Fruit fly (Drosophila melanogaster) whole organism, embryonic: Measurements from ENCODE around the gene Chro.

Experiments used
- Aef1 ChIP-seq: fragments of 200-800 bp; sonication (Bioruptor generic); IDR thresholded peaks from 3 replicates; pipeline ENCODE4 v1.3.6; 2022; ENCODE audit warnings: missing biosample characterization, missing genetic modification characterization
- CG1024 ChIP-seq: fragments of 200-800 bp; sonication (Bioruptor generic); IDR thresholded peaks from 2 replicates; pipeline ENCODE4 v1.3.6; 2022; ENCODE audit warnings: missing biosample characterization, missing genetic modification characterization
- CG10274 ChIP-seq: fragments of 200-800 bp; sonication (Bioruptor generic); optimal IDR thresholded peaks from 3 replicates; lab custom pipeline; 2017; ENCODE audit warnings: missing biosample characterization, mild to moderate bottlenecking, missing genetic modification characterization
- CG11456 ChIP-seq: fragments of 200-800 bp; sonication (Bioruptor generic); IDR thresholded peaks from 3 replicates; pipeline ENCODE4 v1.3.6; 2022; ENCODE audit warnings: missing biosample characterization, missing genetic modification characterization
- CG11504 ChIP-seq: fragments of 200-800 bp; sonication (Bioruptor generic); optimal IDR thresholded peaks from 3 replicates; lab custom pipeline; 2019; ENCODE audit warnings: missing biosample characterization, mild to moderate bottlenecking, missing genetic modification characterization, moderate library complexity
- CG11723 ChIP-seq: fragments of 200-800 bp; sonication (Bioruptor generic); optimal IDR thresholded peaks from 2 replicates; lab custom pipeline; 2017; ENCODE audit warnings: missing biosample characterization, mild to moderate bottlenecking, missing genetic modification characterization
- CG14965 ChIP-seq: fragments of 200-800 bp; sonication (Bioruptor generic); optimal IDR thresholded peaks from 2 replicates; lab custom pipeline; 2016; ENCODE audit warnings: missing biosample characterization, missing genetic modification characterization, borderline replicate concordance
- CG15011 ChIP-seq: fragments of 200-800 bp; sonication (Bioruptor generic); optimal IDR thresholded peaks from 3 replicates; lab custom pipeline; 2018; ENCODE audit warnings: missing biosample characterization, mild to moderate bottlenecking, missing genetic modification characterization
- CG16813 ChIP-seq: fragments of 200-800 bp; sonication (Bioruptor generic); IDR thresholded peaks from 3 replicates; pipeline ENCODE4 v1.3.6; 2022; ENCODE audit warnings: missing biosample characterization, missing genetic modification characterization; ENCODE audit not compliant: partially characterized antibody
- CG17328 ChIP-seq: fragments of 200-800 bp; sonication (Bioruptor generic); IDR thresholded peaks from 2 replicates; pipeline ENCODE4 v1.3.6; 2022; ENCODE audit warnings: missing biosample characterization, missing genetic modification characterization
- CG17912 ChIP-seq: fragments of 200-800 bp; sonication (Bioruptor generic); optimal IDR thresholded peaks from 2 replicates; lab custom pipeline; 2018; ENCODE audit warnings: missing biosample characterization, mild to moderate bottlenecking, missing genetic modification characterization
- CG1832 ChIP-seq: fragments of 200-800 bp; sonication (Bioruptor generic); optimal IDR thresholded peaks from 2 replicates; lab custom pipeline; 2017; ENCODE audit warnings: missing biosample characterization, mild to moderate bottlenecking, missing genetic modification characterization, inconsistent platforms
- CG30020 ChIP-seq: fragments of 200-800 bp; optimal IDR thresholded peaks from 2 replicates; lab custom pipeline; 2019; ENCODE audit warnings: missing biosample characterization, mild to moderate bottlenecking, missing genetic modification characterization, moderate library complexity
- CG32767 ChIP-seq: fragments of 200-800 bp; sonication (Bioruptor generic); IDR thresholded peaks from 2 replicates; pipeline ENCODE4 v1.3.6; 2022; ENCODE audit warnings: missing biosample characterization, missing genetic modification characterization
- CG4404 ChIP-seq: fragments of 200-800 bp; sonication (Bioruptor generic); IDR thresholded peaks from 2 replicates; pipeline ENCODE4 v1.3.6; 2022; ENCODE audit warnings: missing biosample characterization, missing genetic modification characterization
- CG4730 ChIP-seq: fragments of 200-800 bp; sonication (Bioruptor generic); IDR thresholded peaks from 2 replicates; pipeline ENCODE4 v1.3.6; 2022; ENCODE audit warnings: missing biosample characterization, missing genetic modification characterization
- CG6689 ChIP-seq: fragments of 200-800 bp; sonication (Bioruptor generic); IDR thresholded peaks from 2 replicates; pipeline ENCODE4 v1.3.6; 2022; ENCODE audit warnings: missing biosample characterization, missing genetic modification characterization
- CG7357 ChIP-seq: fragments of 200-800 bp; sonication (Bioruptor generic); IDR thresholded peaks from 3 replicates; pipeline ENCODE4 v1.3.6; 2022; ENCODE audit warnings: missing biosample characterization, missing genetic modification characterization
- CG8281 ChIP-seq: fragments of 200-800 bp; sonication (Bioruptor generic); optimal IDR thresholded peaks from 2 replicates; lab custom pipeline; 2018; ENCODE audit warnings: missing biosample characterization, mild to moderate bottlenecking, missing genetic modification characterization, moderate library complexity
- CG8478 ChIP-seq: fragments of >200 bp; optimal IDR thresholded peaks from 2 replicates; lab custom pipeline; 2018
- Chrac-16 ChIP-seq: fragments of 200-800 bp; sonication (Bioruptor generic); optimal IDR thresholded peaks from 3 replicates; lab custom pipeline; 2016; ENCODE audit warnings: missing biosample characterization, missing genetic modification characterization
- Doc2 ChIP-seq: fragments of 200-800 bp; sonication (Bioruptor generic); IDR thresholded peaks from 2 replicates; pipeline ENCODE4 v1.3.6; 2022; ENCODE audit warnings: missing biosample characterization, missing genetic modification characterization
- ERR ChIP-seq: fragments of 200-800 bp; sonication (Bioruptor generic); optimal IDR thresholded peaks from 2 replicates; lab custom pipeline; 2016; ENCODE audit warnings: missing biosample characterization, missing genetic modification characterization
- Fer1 ChIP-seq: fragments of 200-800 bp; sonication (Bioruptor generic); optimal IDR thresholded peaks from 2 replicates; lab custom pipeline; 2017; ENCODE audit warnings: missing biosample characterization, mild to moderate bottlenecking, missing genetic modification characterization
- HLH54F ChIP-seq: fragments of 200-800 bp; sonication (Bioruptor generic); optimal IDR thresholded peaks from 3 replicates; lab custom pipeline; 2016; ENCODE audit warnings: missing biosample characterization, missing genetic modification characterization
- Myb ChIP-seq: fragments of 200-800 bp; sonication (Bioruptor generic); optimal IDR thresholded peaks from 2 replicates; lab custom pipeline; 2016; ENCODE audit warnings: missing biosample characterization, missing genetic modification characterization
- Pdp1 ChIP-seq, 2 experiments: fragments of 200-800 bp; sonication (Bioruptor generic); optimal IDR thresholded peaks; 3 replicates each; lab custom pipeline; 2016; ENCODE audit warnings: missing biosample characterization in 2 of 2, missing genetic modification characterization in 2 of 2, mild to moderate bottlenecking in 1 of 2, moderate library complexity in 1 of 2
- ab ChIP-seq: fragments of 200-800 bp; sonication (Bioruptor generic); optimal IDR thresholded peaks from 2 replicates; lab custom pipeline; 2016; ENCODE audit warnings: missing biosample characterization, missing genetic modification characterization
- az2 ChIP-seq: fragments of 200-800 bp; sonication (Bioruptor generic); optimal IDR thresholded peaks from 3 replicates; lab custom pipeline; 2016; ENCODE audit warnings: missing biosample characterization, missing genetic modification characterization
- cas ChIP-seq: fragments of 200-800 bp; sonication (Bioruptor generic); IDR thresholded peaks from 2 replicates; pipeline ENCODE4 v1.3.6; 2022; ENCODE audit warnings: missing biosample characterization, missing genetic modification characterization
- crol ChIP-seq: fragments of 200-800 bp; sonication (Bioruptor generic); IDR thresholded peaks from 2 replicates; pipeline ENCODE4 v1.3.6; 2022; ENCODE audit warnings: missing biosample characterization, missing genetic modification characterization
- dan ChIP-seq: fragments of 200-800 bp; sonication (Bioruptor generic); IDR thresholded peaks from 2 replicates; pipeline ENCODE4 v1.3.6; 2022; ENCODE audit warnings: missing biosample characterization, missing genetic modification characterization
- gro ChIP-seq: fragments of 200-800 bp; sonication (Bioruptor generic); optimal IDR thresholded peaks from 2 replicates; lab custom pipeline; 2016; ENCODE audit warnings: missing biosample characterization, missing genetic modification characterization
- gsb-n ChIP-seq: fragments of 200-800 bp; sonication (Bioruptor generic); optimal IDR thresholded peaks from 3 replicates; lab custom pipeline; 2018; ENCODE audit warnings: missing biosample characterization, mild to moderate bottlenecking, missing genetic modification characterization
- ham ChIP-seq: fragments of 200-800 bp; sonication (Bioruptor generic); IDR thresholded peaks from 2 replicates; pipeline ENCODE4 v1.3.6; 2022; ENCODE audit warnings: missing biosample characterization, missing genetic modification characterization
- inv ChIP-seq: fragments of 200-800 bp; sonication (Bioruptor generic); IDR thresholded peaks from 2 replicates; pipeline ENCODE4 v1.3.6; 2022; ENCODE audit warnings: missing biosample characterization, missing genetic modification characterization; ENCODE audit not compliant: partially characterized antibody
- kni ChIP-seq: fragments of 200-800 bp; sonication (Bioruptor generic); optimal IDR thresholded peaks from 3 replicates; lab custom pipeline; 2017; ENCODE audit warnings: mild to moderate bottlenecking, missing biosample characterization, missing genetic modification reagents, missing genetic modification characterization
- mirr ChIP-seq: fragments of 200-800 bp; sonication (Bioruptor generic); optimal IDR thresholded peaks from 3 replicates; lab custom pipeline; 2018; ENCODE audit warnings: missing biosample characterization, mild to moderate bottlenecking, missing genetic modification characterization
- mld ChIP-seq: fragments of 200-800 bp; sonication (Bioruptor generic); IDR thresholded peaks from 3 replicates; pipeline ENCODE4 v1.3.6; 2022; ENCODE audit warnings: missing biosample characterization, missing genetic modification characterization; ENCODE audit not compliant: partially characterized antibody
- nau ChIP-seq: fragments of 200-800 bp; sonication (Bioruptor generic); optimal IDR thresholded peaks from 3 replicates; lab custom pipeline; 2017; ENCODE audit warnings: missing biosample characterization, mild to moderate bottlenecking, missing genetic modification characterization, missing genetic modification reagents
- pho ChIP-seq: fragments of 200-800 bp; sonication (Bioruptor generic); optimal IDR thresholded peaks from 2 replicates; lab custom pipeline; 2016; ENCODE audit warnings: missing biosample characterization, missing genetic modification characterization
- phol ChIP-seq: fragments of 200-800 bp; sonication (Bioruptor generic); optimal IDR thresholded peaks from 3 replicates; lab custom pipeline; 2018; ENCODE audit warnings: missing biosample characterization, mild to moderate bottlenecking, missing genetic modification characterization, moderate library complexity
- prd ChIP-seq, 3 experiments: fragments of >200 bp in 2 of 3; fragments of 200-800 bp in 1 of 3; sonication (Bioruptor generic) in 1 of 3; optimal IDR thresholded peaks in 2 of 3; IDR thresholded peaks in 1 of 3; 2 replicates in 2 of 3; 3 replicates in 1 of 3; pipeline versions ENCODE4 v1.3.6 to Lab custom; 2017 to 2022; ENCODE audit warnings: missing biosample characterization in 1 of 3, missing genetic modification characterization in 1 of 3
- slp2 ChIP-seq: fragments of 200-800 bp; sonication (Bioruptor generic); optimal IDR thresholded peaks from 2 replicates; lab custom pipeline; 2016; ENCODE audit warnings: missing biosample characterization, missing genetic modification characterization
- stwl ChIP-seq: fragments of 200-800 bp; sonication (Bioruptor generic); optimal IDR thresholded peaks from 3 replicates; lab custom pipeline; 2018; ENCODE audit warnings: missing biosample characterization, mild to moderate bottlenecking, missing genetic modification characterization, moderate library complexity
- tgo ChIP-seq: fragments of 200-800 bp; sonication (Bioruptor generic); IDR thresholded peaks from 3 replicates; pipeline ENCODE4 v1.3.6; 2022; ENCODE audit warnings: missing biosample characterization, missing genetic modification characterization
- toy ChIP-seq: fragments of 200-800 bp; sonication (Bioruptor generic); IDR thresholded peaks from 2 replicates; pipeline ENCODE4 v1.3.6; 2022; ENCODE audit warnings: missing biosample characterization, missing genetic modification characterization
- ttk ChIP-seq: fragments of 200-800 bp; sonication (Bioruptor generic); IDR thresholded peaks from 2 replicates; pipeline ENCODE4 v2.1.2; 2022; ENCODE audit warnings: missing biosample characterization, missing genetic modification characterization
- vfl ChIP-seq: fragments of 200-800 bp; sonication (Bioruptor generic); optimal IDR thresholded peaks from 2 replicates; lab custom pipeline; 2016; ENCODE audit warnings: missing biosample characterization, missing genetic modification characterization
- vnd ChIP-seq: fragments of 200-800 bp; sonication (Bioruptor generic); IDR thresholded peaks from 3 replicates; pipeline ENCODE4 v1.3.6; 2022; ENCODE audit warnings: missing biosample characterization, missing genetic modification characterization; ENCODE audit not compliant: partially characterized antibody

Gene Chro

dm6 chr3L:22878723-22879343 lies at the start of gene Chro, which contains the start of gene Ssl1:
Gene Chro, minus strand, starts transcription at chr3L:22878984.
Gene Ssl1, plus strand, starts transcription at chr3L:22879089.
- TF ChIP-seq CG11723 (GFP tag; lab: Kevin White, UChicago) (peak; percentile 100), Myb (GFP tag; lab: Kevin White, UChicago) (peak; percentile 98), CG8478 (no peak), stwl (tag; lab: Kevin White, UChicago) (peak; percentile 92), CG6689 (peak; percentile 100), CG4730 (GFP tag; lab: Robert Waterston, UW) (peak; percentile 100), CG11504 (peak; percentile 99), CG10274 (GFP tag; lab: Kevin White, UChicago) (peak; percentile 100), gro (GFP tag; lab: Kevin White, UChicago) (peak; percentile 100), Chrac-16 (peak; percentile 100), phol (tag; lab: Kevin White, UChicago) (peak; percentile 100), prd (optimal IDR thresholded peaks at IDR 0.05; lab: Kevin White, UChicago) (no peak), prd (GFP tag; IDR thresholded peaks at IDR 0.05; lab: Robert Waterston, UW) (peak; percentile 100), ERR (GFP tag; lab: Kevin White, UChicago) (peak; percentile 99), slp2 (GFP tag; lab: Kevin White, UChicago) (peak; percentile 100), CG30020 (tag; lab: Kevin White, UChicago) (peak; percentile 93), kni (peak; percentile 97), CG7357 (peak; percentile 99), CG11456 (GFP tag; lab: Robert Waterston, UW) (peak; percentile 100), CG1024 (GFP tag; lab: Robert Waterston, UW) (peak; percentile 98), CG16813 (GFP tag; lab: Robert Waterston, UW) (peak; percentile 44; the same call in 1 of the 3 replicates), tgo (GFP tag; lab: Robert Waterston, UW) (peak; percentile 100), ttk (peak; percentile 100), az2 (peak; percentile 100), CG17328 (GFP tag; lab: Robert Waterston, UW) (peak; percentile 100), CG14965 (GFP tag; lab: Kevin White, UChicago) (peak; percentile 94), mirr (GFP tag; lab: Kevin White, UChicago) (peak; percentile 99), pho (GFP tag; lab: Kevin White, UChicago) (peak; percentile 100), crol (GFP tag; lab: Robert Waterston, UW) (peak; percentile 93), Pdp1 (GFP tag; optimal IDR thresholded peaks at IDR 0.05; lab: Kevin White, UChicago) (peak; percentile 100), nau (GFP tag; lab: Kevin White, UChicago) (peak; percentile 100), mld (GFP tag; lab: Robert Waterston, UW) (no peak), ab (GFP tag; lab: Kevin White, UChicago) (peak; percentile 100), HLH54F (GFP tag; lab: Kevin White, UChicago) (peak; percentile 100), gsb-n (tag; lab: Kevin White, UChicago) (peak; percentile 100), vnd (GFP tag; lab: Robert Waterston, UW) (no peak), CG1832 (GFP tag; lab: Kevin White, UChicago) (peak; percentile 31), vfl (peak; percentile 100), inv (GFP tag; lab: Robert Waterston, UW) (no peak), ham (peak; percentile 99), cas (GFP tag; lab: Robert Waterston, UW) (peak; percentile 99), Doc2 (peak; percentile 99), CG32767 (peak; percentile 100), Aef1 (GFP tag; lab: Robert Waterston, UW) (peak; percentile 100), CG15011 (GFP tag; lab: Kevin White, UChicago) (peak; percentile 100), CG8281 (tag; lab: Kevin White, UChicago) (peak; percentile 96), toy (peak; percentile 99), Fer1 (GFP tag; lab: Kevin White, UChicago) (peak; percentile 100), dan (GFP tag; lab: Robert Waterston, UW) (peak; percentile 100), CG4404 (GFP tag; lab: Robert Waterston, UW) (peak; percentile 100), CG17912 (GFP tag; lab: Kevin White, UChicago) (peak; percentile 98)
